Worm (Caenorhabditis elegans) whole organism, mixed stage, embryonic: ENCODE measurements around the gene jip-1.

ENCODE experiments used
- M03D4.4 ChIP-seq: sonication (generic microtip); optimal IDR thresholded peaks from 2 replicates; lab custom pipeline; 2017; ENCODE audit warnings: mild to moderate bottlenecking, missing genetic modification characterization, missing compliant biosample characterization
- bed-3 ChIP-seq: fragments of 200-800 bp; sonication (Bioruptor generic); optimal IDR thresholded peaks from 3 replicates; lab custom pipeline; 2018; ENCODE audit warnings: mild to moderate bottlenecking, missing genetic modification characterization, moderate library complexity, missing compliant biosample characterization
- blmp-1 ChIP-seq: fragments of 150-350 bp; optimal IDR thresholded peaks from 2 replicates; lab custom pipeline; 2014; ENCODE audit warnings: missing biosample characterization, missing genetic modification characterization
- ceh-39 ChIP-seq: fragments of 150-350 bp; optimal IDR thresholded peaks from 2 replicates; lab custom pipeline; 2014; ENCODE audit warnings: missing biosample characterization, missing genetic modification characterization
- ceh-43 ChIP-seq: fragments of 200-800 bp; sonication (Bioruptor generic); optimal IDR thresholded peaks from 2 replicates; lab custom pipeline; 2018; ENCODE audit warnings: mild to moderate bottlenecking, missing genetic modification characterization, moderate library complexity, missing compliant biosample characterization
- ceh-83 ChIP-seq: fragments of 200-800 bp; sonication (Bioruptor generic); optimal IDR thresholded peaks from 2 replicates; lab custom pipeline; 2018; ENCODE audit warnings: mild to moderate bottlenecking, missing genetic modification characterization, missing compliant biosample characterization
- ces-1 ChIP-seq: fragments of 150-350 bp; optimal IDR thresholded peaks from 2 replicates; lab custom pipeline; 2014; ENCODE audit warnings: missing biosample characterization, missing genetic modification reagents, missing genetic modification characterization
- cnd-1 ChIP-seq: fragments of 200-800 bp; sonication (Bioruptor generic); optimal IDR thresholded peaks from 2 replicates; lab custom pipeline; 2018; ENCODE audit warnings: mild to moderate bottlenecking, missing genetic modification characterization, missing compliant biosample characterization
- drap-1 ChIP-seq: fragments of 200-800 bp; sonication (Bioruptor generic); optimal IDR thresholded peaks from 3 replicates; lab custom pipeline; 2018; ENCODE audit warnings: mild to moderate bottlenecking, missing genetic modification characterization, missing compliant biosample characterization
- elt-1 ChIP-seq: sonication (generic microtip); optimal IDR thresholded peaks from 2 replicates; lab custom pipeline; 2017; ENCODE audit warnings: missing genetic modification characterization, mild to moderate bottlenecking, missing compliant biosample characterization, antibody characterized with exemption, moderate library complexity, borderline replicate concordance; ENCODE audit not compliant: insufficient read depth
- elt-3 ChIP-seq: fragments of 150-350 bp; optimal IDR thresholded peaks from 2 replicates; lab custom pipeline; 2014; ENCODE audit warnings: missing biosample characterization, missing genetic modification characterization
- flh-1 ChIP-seq: fragments of 200-800 bp; sonication (Bioruptor generic); optimal IDR thresholded peaks from 2 replicates; lab custom pipeline; 2018; ENCODE audit warnings: mild to moderate bottlenecking, missing genetic modification characterization, moderate library complexity, missing compliant biosample characterization
- ham-2 ChIP-seq: fragments of 200-800 bp; sonication (Bioruptor generic); optimal IDR thresholded peaks from 2 replicates; lab custom pipeline; 2018; ENCODE audit warnings: mild to moderate bottlenecking, missing genetic modification characterization, missing compliant biosample characterization
- hlh-1 ChIP-seq: fragments of 150-350 bp; optimal IDR thresholded peaks from 2 replicates; lab custom pipeline; 2014; ENCODE audit warnings: missing biosample characterization, missing genetic modification reagents, missing genetic modification characterization
- lin-13 ChIP-seq: fragments of 150-350 bp; optimal IDR thresholded peaks from 2 replicates; lab custom pipeline; 2014; ENCODE audit warnings: missing biosample characterization, missing genetic modification characterization
- lin-32 ChIP-seq: fragments of 200-800 bp; sonication (Bioruptor generic); optimal IDR thresholded peaks from 2 replicates; lab custom pipeline; 2018; ENCODE audit warnings: mild to moderate bottlenecking, missing genetic modification characterization, missing compliant biosample characterization
- lsy-2 ChIP-seq: fragments of 150-350 bp; optimal IDR thresholded peaks from 2 replicates; lab custom pipeline; 2014; ENCODE audit warnings: missing biosample characterization, missing genetic modification characterization
- mab-5 ChIP-seq: fragments of 150-350 bp; optimal IDR thresholded peaks from 2 replicates; lab custom pipeline; 2014; ENCODE audit warnings: missing biosample characterization, missing genetic modification characterization
- mep-1 ChIP-seq: fragments of 150-350 bp; optimal IDR thresholded peaks from 2 replicates; lab custom pipeline; 2017; ENCODE audit warnings: missing biosample characterization, missing genetic modification reagents, missing genetic modification characterization, inconsistent platforms
- mls-2 ChIP-seq: sonication (generic microtip); optimal IDR thresholded peaks from 2 replicates; lab custom pipeline; 2016; ENCODE audit warnings: mild to moderate bottlenecking, missing genetic modification characterization, moderate library complexity, missing compliant biosample characterization
- nhr-12 ChIP-seq: fragments of 150-350 bp; optimal IDR thresholded peaks from 2 replicates; lab custom pipeline; 2014; ENCODE audit warnings: missing biosample characterization, missing genetic modification characterization
- nhr-2 ChIP-seq: fragments of 150-350 bp; optimal IDR thresholded peaks from 2 replicates; lab custom pipeline; 2014; ENCODE audit warnings: missing biosample characterization, missing genetic modification characterization
- nhr-237 ChIP-seq: fragments of 150-350 bp; optimal IDR thresholded peaks from 2 replicates; lab custom pipeline; 2014; ENCODE audit warnings: missing biosample characterization, missing genetic modification characterization
- nhr-28 ChIP-seq: fragments of 150-350 bp; optimal IDR thresholded peaks from 2 replicates; lab custom pipeline; 2014; ENCODE audit warnings: missing biosample characterization, missing genetic modification characterization
- nhr-76 ChIP-seq: sonication (generic microtip); optimal IDR thresholded peaks from 2 replicates; lab custom pipeline; 2017; ENCODE audit warnings: missing biosample characterization, missing genetic modification characterization
- pha-4 ChIP-seq: fragments of 150-350 bp; optimal IDR thresholded peaks from 2 replicates; lab custom pipeline; 2018; ENCODE audit warnings: missing biosample characterization, missing genetic modification reagents, missing genetic modification characterization
- sem-2 ChIP-seq: fragments of 200-800 bp; sonication (Bioruptor generic); optimal IDR thresholded peaks from 2 replicates; lab custom pipeline; 2018; ENCODE audit warnings: mild to moderate bottlenecking, missing genetic modification characterization, missing compliant biosample characterization
- snpc-4 ChIP-seq: fragments of 150-350 bp; optimal IDR thresholded peaks from 2 replicates; lab custom pipeline; 2014; ENCODE audit warnings: missing biosample characterization, missing genetic modification characterization
- sptf-1 ChIP-seq: sonication (generic microtip); optimal IDR thresholded peaks from 2 replicates; lab custom pipeline; 2017; ENCODE audit warnings: mild to moderate bottlenecking, missing genetic modification characterization, moderate library complexity, missing compliant biosample characterization
- tbx-8 ChIP-seq: fragments of 200-800 bp; sonication (Bioruptor generic); optimal IDR thresholded peaks from 2 replicates; lab custom pipeline; 2018; ENCODE audit warnings: mild to moderate bottlenecking, missing genetic modification characterization, moderate library complexity, missing compliant biosample characterization
- unc-120 ChIP-seq: sonication (generic microtip); optimal IDR thresholded peaks from 2 replicates; lab custom pipeline; 2017; ENCODE audit warnings: missing genetic modification characterization, missing compliant biosample characterization; ENCODE audit not compliant: poor library complexity, severe bottlenecking
- unc-39 ChIP-seq: fragments of 150-350 bp; optimal IDR thresholded peaks from 2 replicates; lab custom pipeline; 2014; ENCODE audit warnings: missing biosample characterization, missing genetic modification characterization
- unc-62 ChIP-seq: fragments of 150-350 bp; optimal IDR thresholded peaks from 2 replicates; lab custom pipeline; 2014; ENCODE audit warnings: missing biosample characterization, missing genetic modification reagents, missing genetic modification characterization
- zip-8 ChIP-seq: fragments of 150-350 bp; optimal IDR thresholded peaks from 2 replicates; lab custom pipeline; 2014; ENCODE audit warnings: missing biosample characterization, missing genetic modification characterization
- ztf-11 ChIP-seq: fragments of 150-350 bp; optimal IDR thresholded peaks from 2 replicates; lab custom pipeline; 2014; ENCODE audit warnings: missing biosample characterization, missing genetic modification characterization

Gene jip-1

DNA sequence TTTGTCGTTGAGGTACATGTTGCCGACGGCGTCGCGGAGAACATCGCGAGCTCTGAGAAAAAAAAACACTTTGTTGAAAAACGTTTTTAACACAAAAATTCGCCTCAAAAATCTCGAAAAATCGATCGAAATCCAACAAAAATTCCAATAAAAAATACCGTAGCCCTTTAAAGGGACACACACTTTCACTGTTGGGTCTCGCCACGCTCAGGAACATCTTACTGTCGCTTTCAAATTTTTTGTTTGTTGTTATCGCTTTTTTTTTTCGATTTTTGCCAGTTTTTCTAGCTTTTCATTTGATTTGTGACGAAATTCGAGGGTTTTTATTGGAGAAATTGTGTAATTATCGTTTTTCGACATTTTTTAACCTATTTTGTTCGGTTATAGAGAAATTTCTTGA lies 20.2 kb upstream of the jip-1 start:
- TF ChIP-seq ceh-83 (no peak), ceh-39 (tag; lab: Kevin White, UChicago) (no peak), elt-3 (tag; lab: Kevin White, UChicago) (no peak)

DNA sequence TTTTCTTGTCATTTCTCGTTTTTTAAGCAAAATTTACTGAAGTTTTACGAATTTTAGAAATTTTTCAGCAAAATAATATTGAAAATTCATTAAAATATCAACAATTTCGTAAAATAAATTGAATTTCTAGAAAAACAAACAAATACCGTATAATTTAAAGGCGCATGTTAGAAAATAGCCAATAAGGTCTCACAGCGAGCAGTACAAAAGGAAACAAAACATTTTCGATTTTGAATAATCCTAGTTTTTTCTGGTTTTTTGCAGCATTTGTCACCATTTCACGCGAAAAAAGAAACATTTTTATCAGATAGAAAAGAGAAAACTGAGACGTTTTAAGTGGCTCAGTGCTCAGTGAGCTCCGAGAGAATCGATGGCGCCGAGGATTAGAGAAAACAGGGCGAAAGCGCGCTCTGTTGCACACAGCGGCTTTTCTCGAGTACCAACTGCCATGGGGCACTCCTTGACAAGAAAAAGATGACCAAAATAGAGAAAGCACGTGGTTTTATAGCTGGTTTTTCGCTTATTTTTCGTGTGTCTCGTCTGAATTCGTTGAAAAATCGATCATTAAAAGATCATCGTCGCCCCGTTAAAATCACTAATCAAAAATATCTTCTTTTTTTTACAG lies 16.8 kb upstream of the jip-1 start, which contains the start of the genes alh-6 and fcho-1:
TSS of gene alh-6 (minus strand) at position 242 of the 625 bp plus-strand sequence.
TSS of gene fcho-1 (plus strand) at position 624 of the 625 bp plus-strand sequence.
- TF ChIP-seq sptf-1 (peak; percentile 40), nhr-76 (tag; lab: Kevin White, UChicago) (no peak), ces-1 (GFP tag; lab: Kevin White, UChicago) (peak; percentile 4), unc-120 (tag; lab: Kevin White, UChicago) (peak; percentile 39)

DNA sequence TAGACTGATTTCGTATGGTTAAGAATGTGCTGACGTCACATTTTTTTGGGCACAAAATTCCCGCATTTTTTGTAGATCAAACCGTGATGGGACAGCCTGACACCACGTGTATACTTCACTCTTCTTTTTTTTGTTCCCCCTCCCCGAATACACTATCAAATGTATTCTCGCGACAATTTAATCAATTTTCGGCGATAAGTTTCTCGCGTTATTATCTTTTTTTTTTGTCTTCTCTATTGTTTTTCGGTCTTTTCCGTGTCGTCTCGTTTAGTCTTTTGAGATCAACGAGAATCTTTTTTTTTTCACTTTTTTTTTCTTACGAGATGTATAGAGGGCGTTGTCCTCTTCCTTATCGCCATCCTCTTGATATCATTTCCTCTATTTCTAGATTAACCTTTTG lies 11.5 kb upstream of the jip-1 start:
- no peak for TF ChIP-seq ztf-11 (tag; lab: Kevin White, UChicago)
- no peak for TF ChIP-seq unc-120 (tag; lab: Kevin White, UChicago)
- no peak for TF ChIP-seq ham-2 (GFP tag; lab: Kevin White, UChicago)
- no peak for TF ChIP-seq unc-39 (tag; lab: Kevin White, UChicago)
- TF ChIP-seq ceh-83: no peak

DNA sequence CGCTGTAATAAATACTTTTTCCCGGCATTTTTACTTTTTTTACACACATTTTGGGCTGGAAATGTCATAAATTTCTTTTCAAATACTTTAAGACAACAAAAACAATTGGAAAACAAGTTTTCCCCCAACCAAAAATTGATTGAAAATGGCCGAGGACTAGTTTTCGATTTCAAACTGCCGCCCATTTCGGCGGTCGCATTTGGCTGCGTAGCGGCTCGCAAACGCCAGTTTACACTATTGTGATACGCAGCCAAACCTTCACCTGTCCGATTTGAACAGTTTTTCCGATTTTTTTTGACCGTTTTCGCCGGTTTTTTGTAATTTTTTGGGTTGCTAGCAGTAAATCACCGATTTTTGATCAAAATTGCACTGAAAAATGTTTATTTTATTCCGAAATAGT lies 6.4 kb upstream of the jip-1 start:
- TF ChIP-seq pha-4 (tag; lab: Kevin White, UChicago): peak; percentile 87
- peak; percentile 97 for TF ChIP-seq lin-13 (tag; lab: Kevin White, UChicago)
- peak; percentile 75 for TF ChIP-seq hlh-1 (tag; lab: Kevin White, UChicago)
- peak; percentile 16 for TF ChIP-seq nhr-12
- peak; percentile 5 for TF ChIP-seq nhr-2
- TF ChIP-seq nhr-237 (tag; lab: Kevin White, UChicago): peak; percentile 96
- TF ChIP-seq tbx-8 (GFP tag; lab: Kevin White, UChicago): peak; percentile 66
- peak; percentile 81 for TF ChIP-seq ceh-43 (GFP tag; lab: Kevin White, UChicago)
- no peak for TF ChIP-seq unc-39 (tag; lab: Kevin White, UChicago)
- TF ChIP-seq lin-32 (GFP tag; lab: Kevin White, UChicago): peak; percentile 0
- peak; percentile 40 for TF ChIP-seq blmp-1 (tag; lab: Kevin White, UChicago)
- TF ChIP-seq ztf-11 (tag; lab: Kevin White, UChicago): peak; percentile 48
- TF ChIP-seq ceh-39 (tag; lab: Kevin White, UChicago): peak; percentile 88
- TF ChIP-seq mep-1 (tag; lab: Kevin White, UChicago): peak; percentile 96
- TF ChIP-seq zip-8 (tag; lab: Kevin White, UChicago): no peak
- TF ChIP-seq ceh-83: peak; percentile 69
- peak; percentile 7 for TF ChIP-seq elt-1 (tag; lab: Kevin White, UChicago)
- peak; percentile 54 for TF ChIP-seq unc-62 (GFP tag; lab: Kevin White, UChicago)
- no peak for TF ChIP-seq mab-5 (tag; lab: Kevin White, UChicago)
- peak; percentile 50 for TF ChIP-seq sem-2 (GFP tag; lab: Kevin White, UChicago)
- no peak for TF ChIP-seq snpc-4 (tag; lab: Kevin White, UChicago)
- peak; percentile 88 for TF ChIP-seq mls-2 (tag; lab: Kevin White, UChicago)
- TF ChIP-seq flh-1 (GFP tag; lab: Kevin White, UChicago): no peak
- peak; percentile 78 for TF ChIP-seq drap-1 (GFP tag; lab: Kevin White, UChicago)
- peak; percentile 38 for TF ChIP-seq ham-2 (GFP tag; lab: Kevin White, UChicago)
- no peak for TF ChIP-seq elt-3 (tag; lab: Kevin White, UChicago)
- TF ChIP-seq sptf-1: peak; percentile 91
- TF ChIP-seq nhr-28 (tag; lab: Kevin White, UChicago): no peak
- peak; percentile 74 for TF ChIP-seq unc-120 (tag; lab: Kevin White, UChicago)
- TF ChIP-seq ces-1 (GFP tag; lab: Kevin White, UChicago): peak; percentile 45
- peak; percentile 90 for TF ChIP-seq lsy-2 (tag; lab: Kevin White, UChicago)
- TF ChIP-seq bed-3 (GFP tag; lab: Kevin White, UChicago): peak; percentile 22
- TF ChIP-seq nhr-76 (tag; lab: Kevin White, UChicago): no peak
- TF ChIP-seq M03D4.4: peak; percentile 84
- TF ChIP-seq cnd-1 (tag; lab: Kevin White, UChicago): peak; percentile 72
